Fruit fly (Drosophila melanogaster) whole organism, embryonic: ENCODE data around the gene CG31259.
A peak's percentile ranks its signal among the peaks of the same experiment; 100 is the strongest.

ENCODE experiments used
- B-H2 ChIP-seq: fragments of 200-800 bp; sonication (Bioruptor generic); optimal IDR thresholded peaks from 2 replicates; lab custom pipeline; 2018; ENCODE audit warnings: missing biosample characterization, mild to moderate bottlenecking, missing genetic modification characterization
- Bgb ChIP-seq: fragments of 200-800 bp; sonication (Bioruptor generic); IDR thresholded peaks from 2 replicates; pipeline ENCODE4 v1.3.6; 2022; ENCODE audit warnings: missing biosample characterization, missing genetic modification characterization; ENCODE audit not compliant: partially characterized antibody
- C15 ChIP-seq: fragments of 200-800 bp; sonication (Bioruptor generic); IDR thresholded peaks from 3 replicates; pipeline ENCODE4 v1.3.6; 2022; ENCODE audit warnings: missing biosample characterization, missing genetic modification characterization
- CG12219 ChIP-seq: fragments of 200-800 bp; sonication (Bioruptor generic); optimal IDR thresholded peaks from 3 replicates; lab custom pipeline; 2018; ENCODE audit warnings: missing biosample characterization, mild to moderate bottlenecking, missing genetic modification characterization
- CG16813 ChIP-seq: fragments of 200-800 bp; sonication (Bioruptor generic); IDR thresholded peaks from 3 replicates; pipeline ENCODE4 v1.3.6; 2022; ENCODE audit warnings: missing biosample characterization, missing genetic modification characterization; ENCODE audit not compliant: partially characterized antibody
- CG16863 ChIP-seq: fragments of 200-800 bp; sonication (Bioruptor generic); optimal IDR thresholded peaks from 3 replicates; lab custom pipeline; 2016; ENCODE audit warnings: missing biosample characterization, missing genetic modification characterization
- CG17829 ChIP-seq: fragments of 200-800 bp; optimal IDR thresholded peaks from 2 replicates; lab custom pipeline; 2019; ENCODE audit warnings: missing biosample characterization, mild to moderate bottlenecking, missing genetic modification characterization, moderate library complexity
- CG30431 ChIP-seq: fragments of 200-800 bp; sonication (Bioruptor generic); optimal IDR thresholded peaks from 2 replicates; lab custom pipeline; 2017; ENCODE audit warnings: missing biosample characterization, missing genetic modification characterization
- CG3065 ChIP-seq: fragments of 200-800 bp; sonication (Bioruptor generic); optimal IDR thresholded peaks from 2 replicates; lab custom pipeline; 2016; ENCODE audit warnings: missing biosample characterization, missing genetic modification characterization
- CG3281 ChIP-seq: fragments of 200-800 bp; sonication (Bioruptor generic); optimal IDR thresholded peaks from 3 replicates; lab custom pipeline; 2017; ENCODE audit warnings: missing biosample characterization, mild to moderate bottlenecking, missing genetic modification characterization
- CG3407 ChIP-seq: fragments of 200-800 bp; sonication (Bioruptor generic); optimal IDR thresholded peaks from 2 replicates; lab custom pipeline; 2018; ENCODE audit warnings: missing biosample characterization, mild to moderate bottlenecking, missing genetic modification characterization
- CG4282 ChIP-seq: fragments of 200-800 bp; sonication (Bioruptor generic); optimal IDR thresholded peaks from 2 replicates; lab custom pipeline; 2016; ENCODE audit warnings: missing biosample characterization, missing genetic modification characterization
- CG8089 ChIP-seq: fragments of 200-800 bp; sonication (Bioruptor generic); optimal IDR thresholded peaks from 3 replicates; lab custom pipeline; 2016; ENCODE audit warnings: missing biosample characterization, missing genetic modification characterization
- CG8478 ChIP-seq: fragments of >200 bp; optimal IDR thresholded peaks from 2 replicates; lab custom pipeline; 2018
- CG9609 ChIP-seq: fragments of 200-800 bp; sonication (Bioruptor generic); optimal IDR thresholded peaks from 3 replicates; lab custom pipeline; 2016; ENCODE audit warnings: missing biosample characterization, missing genetic modification characterization
- CG9727 ChIP-seq: fragments of 200-800 bp; sonication (Bioruptor generic); optimal IDR thresholded peaks from 3 replicates; lab custom pipeline; 2017; ENCODE audit warnings: missing biosample characterization, mild to moderate bottlenecking, missing genetic modification characterization
- Camta ChIP-seq: fragments of 200-800 bp; sonication (Bioruptor generic); optimal IDR thresholded peaks from 2 replicates; lab custom pipeline; 2016; ENCODE audit warnings: missing biosample characterization, missing genetic modification characterization
- CrebB ChIP-seq: fragments of 200-800 bp; sonication (Bioruptor generic); optimal IDR thresholded peaks from 3 replicates; lab custom pipeline; 2018; ENCODE audit warnings: missing biosample characterization, mild to moderate bottlenecking, missing genetic modification characterization
- Dbx ChIP-seq: fragments of 200-800 bp; sonication (Bioruptor generic); IDR thresholded peaks from 3 replicates; pipeline ENCODE4 v1.3.6; 2022; ENCODE audit warnings: missing biosample characterization, missing genetic modification characterization
- Dfd ChIP-seq, 2 experiments: fragments of >200 bp; optimal IDR thresholded peaks; 2 replicates each; lab custom pipeline; 2017; ENCODE audit warnings: missing biosample characterization in 2 of 2, missing genetic modification characterization in 2 of 2
- MBD-R2 ChIP-seq: fragments of 200-800 bp; sonication (Bioruptor generic); IDR thresholded peaks from 2 replicates; pipeline ENCODE4 v1.3.6; 2022; ENCODE audit warnings: missing biosample characterization, missing genetic modification characterization
- Mrtf ChIP-seq: fragments of 200-800 bp; sonication (Bioruptor generic); IDR thresholded peaks from 3 replicates; pipeline ENCODE4 v1.3.6; 2022; ENCODE audit warnings: missing biosample characterization, missing genetic modification characterization
- NC2α ChIP-seq: fragments of 200-800 bp; sonication (Bioruptor generic); optimal IDR thresholded peaks from 2 replicates; lab custom pipeline; 2016; ENCODE audit warnings: missing biosample characterization, missing genetic modification characterization
- Neu2 ChIP-seq: fragments of 200-800 bp; sonication (Bioruptor generic); optimal IDR thresholded peaks from 3 replicates; lab custom pipeline; 2016; ENCODE audit warnings: missing biosample characterization, missing genetic modification characterization, borderline replicate concordance
- Optix ChIP-seq: fragments of 200-800 bp; sonication (Bioruptor generic); IDR thresholded peaks from 3 replicates; pipeline ENCODE4 v1.3.6; 2022; ENCODE audit warnings: missing biosample characterization, missing genetic modification characterization
- Pdp1 ChIP-seq, 2 experiments: fragments of 200-800 bp; sonication (Bioruptor generic); optimal IDR thresholded peaks; 3 replicates each; lab custom pipeline; 2016; ENCODE audit warnings: missing biosample characterization in 2 of 2, missing genetic modification characterization in 2 of 2, mild to moderate bottlenecking in 1 of 2, moderate library complexity in 1 of 2
- Taf1 ChIP-seq: fragments of 200-800 bp; sonication (Bioruptor generic); IDR thresholded peaks from 2 replicates; pipeline ENCODE4 v1.3.6; 2022; ENCODE audit warnings: missing biosample characterization, missing genetic modification characterization
- Trl ChIP-seq, 3 experiments: fragments of >200 bp in 2 of 3; fragments of 200-800 bp in 1 of 3; sonication (Bioruptor generic) in 1 of 3; optimal IDR thresholded peaks; 2 replicates in 1 of 3; 3 replicates in 2 of 3; lab custom pipeline; 2016 to 2017; ENCODE audit warnings: missing biosample characterization in 1 of 3, missing genetic modification characterization in 1 of 3
- Xbp1 ChIP-seq: fragments of 200-800 bp; sonication (Bioruptor generic); optimal IDR thresholded peaks from 3 replicates; lab custom pipeline; 2016; ENCODE audit warnings: missing biosample characterization, mild to moderate bottlenecking, missing genetic modification characterization
- abd-A ChIP-seq: fragments of 200-800 bp; sonication (Bioruptor generic); optimal IDR thresholded peaks from 3 replicates; lab custom pipeline; 2019; ENCODE audit warnings: missing biosample characterization, mild to moderate bottlenecking, missing genetic modification characterization, moderate library complexity
- ase ChIP-seq: fragments of 200-800 bp; sonication (Bioruptor generic); IDR thresholded peaks from 3 replicates; pipeline ENCODE4 v1.3.6; 2022; ENCODE audit warnings: missing biosample characterization, missing genetic modification characterization
- bab2 ChIP-seq: fragments of 200-800 bp; sonication (Bioruptor generic); optimal IDR thresholded peaks from 2 replicates; lab custom pipeline; 2016; ENCODE audit warnings: missing biosample characterization, missing genetic modification characterization
- cas ChIP-seq: fragments of 200-800 bp; sonication (Bioruptor generic); IDR thresholded peaks from 2 replicates; pipeline ENCODE4 v1.3.6; 2022; ENCODE audit warnings: missing biosample characterization, missing genetic modification characterization
- cg ChIP-seq: fragments of 200-800 bp; sonication (Bioruptor generic); optimal IDR thresholded peaks from 3 replicates; lab custom pipeline; 2019; ENCODE audit warnings: missing biosample characterization, mild to moderate bottlenecking, missing genetic modification characterization, moderate library complexity
- chn ChIP-seq: fragments of 200-800 bp; sonication (Bioruptor generic); optimal IDR thresholded peaks from 2 replicates; lab custom pipeline; 2016; ENCODE audit warnings: missing biosample characterization, missing genetic modification characterization
- en ChIP-seq: fragments of 200-800 bp; sonication (Bioruptor generic); optimal IDR thresholded peaks from 2 replicates; lab custom pipeline; 2016; ENCODE audit warnings: missing biosample characterization, missing genetic modification characterization
- gcm2 ChIP-seq: fragments of 200-800 bp; sonication (Bioruptor generic); optimal IDR thresholded peaks from 2 replicates; lab custom pipeline; 2016; ENCODE audit warnings: missing biosample characterization, missing genetic modification characterization
- grn ChIP-seq: fragments of 200-800 bp; sonication (Bioruptor generic); optimal IDR thresholded peaks from 3 replicates; lab custom pipeline; 2017; ENCODE audit warnings: missing biosample characterization, missing genetic modification characterization
- hb ChIP-seq: fragments of 200-800 bp; sonication (Bioruptor generic); IDR thresholded peaks from 3 replicates; pipeline ENCODE4 v1.3.6; 2022; ENCODE audit warnings: missing biosample characterization, missing genetic modification characterization; ENCODE audit not compliant: partially characterized antibody
- ind ChIP-seq: fragments of 200-800 bp; sonication (Bioruptor generic); optimal IDR thresholded peaks from 3 replicates; lab custom pipeline; 2016; ENCODE audit warnings: missing biosample characterization, missing genetic modification characterization
- kay ChIP-seq: fragments of 200-800 bp; sonication (Bioruptor generic); optimal IDR thresholded peaks from 2 replicates; lab custom pipeline; 2016; ENCODE audit warnings: missing biosample characterization, missing genetic modification characterization
- klu ChIP-seq: fragments of 200-800 bp; sonication (Bioruptor generic); IDR thresholded peaks from 2 replicates; pipeline ENCODE4 v1.3.6; 2022; ENCODE audit warnings: missing biosample characterization, missing genetic modification characterization
- luna ChIP-seq: fragments of 200-800 bp; sonication (Bioruptor generic); optimal IDR thresholded peaks from 2 replicates; lab custom pipeline; 2016; ENCODE audit warnings: missing biosample characterization, missing genetic modification characterization
- mld ChIP-seq: fragments of 200-800 bp; sonication (Bioruptor generic); IDR thresholded peaks from 3 replicates; pipeline ENCODE4 v1.3.6; 2022; ENCODE audit warnings: missing biosample characterization, missing genetic modification characterization; ENCODE audit not compliant: partially characterized antibody
- repo ChIP-seq: fragments of 200-800 bp; sonication (Bioruptor generic); optimal IDR thresholded peaks from 2 replicates; lab custom pipeline; 2016; ENCODE audit warnings: missing biosample characterization, missing genetic modification characterization
- sd ChIP-seq: fragments of 200-800 bp; sonication (Bioruptor generic); optimal IDR thresholded peaks from 3 replicates; lab custom pipeline; 2018; ENCODE audit warnings: missing biosample characterization, mild to moderate bottlenecking, missing genetic modification characterization, moderate library complexity
- sens ChIP-seq: fragments of 200-800 bp; sonication (Bioruptor generic); peaks from one replicate; lab custom pipeline; 2016; ENCODE audit warnings: missing biosample characterization, missing genetic modification characterization
- sr ChIP-seq: fragments of 200-800 bp; sonication (Bioruptor generic); IDR thresholded peaks from 3 replicates; pipeline ENCODE4 v1.3.6; 2022; ENCODE audit warnings: missing biosample characterization, missing genetic modification characterization
- sug ChIP-seq: fragments of 200-800 bp; optimal IDR thresholded peaks from 2 replicates; lab custom pipeline; 2019; ENCODE audit warnings: missing biosample characterization, mild to moderate bottlenecking, missing genetic modification characterization, moderate library complexity
- tin ChIP-seq: fragments of 200-800 bp; sonication (Bioruptor generic); optimal IDR thresholded peaks from 3 replicates; lab custom pipeline; 2016; ENCODE audit warnings: missing biosample characterization, missing genetic modification characterization
- vnd ChIP-seq: fragments of 200-800 bp; sonication (Bioruptor generic); IDR thresholded peaks from 3 replicates; pipeline ENCODE4 v1.3.6; 2022; ENCODE audit warnings: missing biosample characterization, missing genetic modification characterization; ENCODE audit not compliant: partially characterized antibody
- zf30C ChIP-seq: fragments of 200-800 bp; sonication (Bioruptor generic); optimal IDR thresholded peaks from 3 replicates; lab custom pipeline; 2018; ENCODE audit warnings: missing biosample characterization, mild to moderate bottlenecking, missing genetic modification characterization

CG31259 gene

DNA sequence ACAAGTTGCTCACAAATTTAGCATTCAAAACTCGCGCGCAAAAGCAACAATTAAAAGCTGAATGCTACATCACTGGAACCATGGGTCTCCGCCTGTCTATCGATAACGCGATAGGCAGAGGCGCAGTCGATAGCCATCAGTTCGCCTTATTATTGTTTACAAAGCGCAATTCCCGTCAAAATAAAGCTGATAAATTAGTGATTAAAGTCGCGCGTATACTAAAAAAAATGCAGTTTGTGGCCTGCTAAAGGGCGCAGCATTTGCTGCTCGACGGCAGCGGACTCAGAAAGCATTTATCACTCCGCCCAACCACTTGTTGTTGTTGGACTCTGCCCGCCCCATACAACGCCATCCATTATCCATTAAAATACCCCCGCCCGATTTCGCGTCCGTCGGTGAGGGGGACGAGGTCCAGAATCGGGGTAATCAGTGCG lies 6.0 kb upstream of the CG31259 start, which contains the start of gene CG11737 (continued):
- TF ChIP-seq zf30C (GFP tag; lab: Kevin White, UChicago) = no peak
- no peak for TF ChIP-seq sr
- no peak for TF ChIP-seq NC2α (GFP tag; lab: Kevin White, UChicago)
- TF ChIP-seq CG8089 = no peak
- TF ChIP-seq CG9609 = no peak
- TF ChIP-seq ind = no peak
- no peak for TF ChIP-seq gcm2 (GFP tag; lab: Kevin White, UChicago)
- TF ChIP-seq Dfd (GFP tag; optimal IDR thresholded peaks at IDR 0.05; lab: Kevin White, UChicago) = no peak
- no peak for TF ChIP-seq Pdp1 (GFP tag; optimal IDR thresholded peaks at IDR 0.05; lab: Kevin White, UChicago)
- no peak for TF ChIP-seq mld
- no peak for TF ChIP-seq Optix
- no peak for TF ChIP-seq bab2 (GFP tag; lab: Kevin White, UChicago)
- no peak for TF ChIP-seq repo (GFP tag; lab: Kevin White, UChicago)
- TF ChIP-seq sd (tag; lab: Kevin White, UChicago) = no peak
- TF ChIP-seq ase = no peak
- no peak for TF ChIP-seq Mrtf (GFP tag; lab: Robert Waterston, UW)
- no peak for TF ChIP-seq CG3065 (GFP tag; lab: Kevin White, UChicago)
- TF ChIP-seq CG16863 = no peak
- no peak for TF ChIP-seq en (GFP tag; lab: Kevin White, UChicago)

DNA sequence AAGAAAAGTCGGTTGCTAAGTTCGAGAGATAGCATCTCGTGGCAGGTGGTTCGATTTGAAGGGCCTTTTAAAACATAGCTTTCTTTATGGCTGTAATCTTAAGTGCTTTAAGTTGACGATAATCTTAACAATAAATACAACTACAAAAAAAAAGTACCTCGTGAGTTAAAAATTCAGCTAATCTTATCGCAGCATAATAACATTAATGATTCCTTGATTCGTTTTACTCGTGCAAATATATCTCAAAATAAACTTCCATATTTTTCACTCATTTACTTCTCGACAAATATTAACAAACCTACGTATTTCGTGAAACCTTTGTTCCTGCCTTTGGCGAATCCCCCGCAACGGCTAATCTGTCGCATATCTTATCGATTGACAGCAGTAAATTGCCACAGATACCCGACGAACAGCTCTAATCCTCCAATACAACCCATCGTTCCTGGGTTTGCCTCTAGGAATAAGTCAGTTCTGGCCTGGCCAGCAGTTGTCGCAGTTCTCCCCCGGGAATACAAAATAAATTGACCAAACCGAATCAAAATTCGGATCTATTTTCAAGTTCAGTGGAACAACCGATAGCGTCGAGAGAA lies 5.1 kb upstream of the CG31259 start:
- TF ChIP-seq Xbp1 (GFP tag; lab: Kevin White, UChicago) (no peak), hb (GFP tag; lab: Robert Waterston, UW) (no peak), CG4282 (no peak), vnd (GFP tag; lab: Robert Waterston, UW) (0 out of 3 replicates have a peak, but pooled peaks have one; percentile 21), CrebB (no peak), tin (no peak), Optix (no peak), chn (GFP tag; lab: Kevin White, UChicago) (no peak), grn (GFP tag; lab: Kevin White, UChicago) (peak; percentile 16), CG16813 (GFP tag; lab: Robert Waterston, UW) (no peak), CG3281 (no peak), sens (GFP tag; lab: Kevin White, UChicago) (no peak), CG9727 (GFP tag; lab: Kevin White, UChicago) (no peak), Neu2 (GFP tag; lab: Kevin White, UChicago) (no peak), Taf1 (no peak), Trl (optimal IDR thresholded peaks at IDR 0.05; lab: Kevin White, UChicago) (no peak), Trl (GFP tag; optimal IDR thresholded peaks at IDR 0.05; lab: Kevin White, UChicago) (no peak), abd-A (tag; lab: Kevin White, UChicago) (no peak), Camta (GFP tag; lab: Kevin White, UChicago) (no peak), CG30431 (GFP tag; lab: Kevin White, UChicago) (no peak), CG8478 (no peak), kay (GFP tag; lab: Kevin White, UChicago) (no peak), Dbx (no peak), CG12219 (GFP tag; lab: Kevin White, UChicago) (no peak), CG17829 (tag; lab: Kevin White, UChicago) (no peak), klu (GFP tag; lab: Robert Waterston, UW) (no peak), luna (GFP tag; lab: Kevin White, UChicago) (no peak), C15 (GFP tag; lab: Robert Waterston, UW) (no peak), sug (peak; percentile 81), MBD-R2 (GFP tag; lab: Robert Waterston, UW) (no peak), B-H2 (GFP tag; lab: Kevin White, UChicago) (no peak), Bgb (no peak), cas (no peak), CG3407 (no peak), cg (no peak)
